Fruit fly (Drosophila melanogaster) whole organism, embryonic: Measurements from ENCODE around the gene wit.

Source experiments
- Atf3 ChIP-seq: fragments of 200-800 bp; sonication (Bioruptor generic); optimal IDR thresholded peaks from 3 replicates; lab custom pipeline; 2016; ENCODE audit warnings: missing biosample characterization, missing genetic modification characterization
- Awh ChIP-seq: fragments of 200-800 bp; sonication (Bioruptor generic); IDR thresholded peaks from 2 replicates; pipeline ENCODE4, ENCODE4 v1.3.6; 2022; ENCODE audit warnings: missing biosample characterization, missing genetic modification characterization
- B-H2 ChIP-seq: fragments of 200-800 bp; sonication (Bioruptor generic); optimal IDR thresholded peaks from 2 replicates; lab custom pipeline; 2018; ENCODE audit warnings: missing biosample characterization, mild to moderate bottlenecking, missing genetic modification characterization
- CG10462 ChIP-seq: fragments of 200-800 bp; sonication (Bioruptor generic); optimal IDR thresholded peaks from 2 replicates; lab custom pipeline; 2016; ENCODE audit warnings: missing biosample characterization, missing genetic modification characterization
- CG10543 ChIP-seq: fragments of 200-800 bp; sonication (Bioruptor generic); optimal IDR thresholded peaks from 3 replicates; lab custom pipeline; 2017; ENCODE audit warnings: missing biosample characterization, mild to moderate bottlenecking, missing genetic modification characterization, moderate library complexity
- CG11456 ChIP-seq: fragments of 200-800 bp; sonication (Bioruptor generic); IDR thresholded peaks from 3 replicates; pipeline ENCODE4 v1.3.6; 2022; ENCODE audit warnings: missing biosample characterization, missing genetic modification characterization
- CG13624 ChIP-seq: fragments of 200-800 bp; sonication (Bioruptor generic); optimal IDR thresholded peaks from 2 replicates; lab custom pipeline; 2016; ENCODE audit warnings: missing biosample characterization, missing genetic modification characterization
- CG18599 ChIP-seq: fragments of 200-800 bp; sonication (Bioruptor generic); optimal IDR thresholded peaks from 3 replicates; lab custom pipeline; 2017; ENCODE audit warnings: missing biosample characterization, missing genetic modification characterization, mild to moderate bottlenecking, moderate library complexity, missing genetic modification reagents
- CG2116 ChIP-seq: fragments of 200-800 bp; sonication (Bioruptor generic); optimal IDR thresholded peaks from 3 replicates; lab custom pipeline; 2018; ENCODE audit warnings: missing biosample characterization, mild to moderate bottlenecking, missing genetic modification characterization
- CG33213 ChIP-seq: fragments of 200-800 bp; sonication (Bioruptor generic); optimal IDR thresholded peaks from 3 replicates; lab custom pipeline; 2016; ENCODE audit warnings: missing biosample characterization, missing genetic modification characterization
- CG4360 ChIP-seq: fragments of 200-800 bp; sonication (Bioruptor generic); IDR thresholded peaks from 2 replicates; pipeline ENCODE4 v1.3.6; 2022; ENCODE audit warnings: missing biosample characterization, missing genetic modification characterization
- CG5953 ChIP-seq: fragments of 200-800 bp; sonication (Bioruptor generic); IDR thresholded peaks from 2 replicates; pipeline ENCODE4 v1.3.6; 2022; ENCODE audit warnings: missing biosample characterization, missing genetic modification characterization
- CG6854 ChIP-seq: fragments of 200-800 bp; sonication (Bioruptor generic); optimal IDR thresholded peaks from 3 replicates; lab custom pipeline; 2017; ENCODE audit warnings: missing biosample characterization, mild to moderate bottlenecking, missing genetic modification characterization
- CG8944 ChIP-seq: fragments of 200-800 bp; sonication (Bioruptor generic); optimal IDR thresholded peaks from 3 replicates; lab custom pipeline; 2016; ENCODE audit warnings: missing biosample characterization, missing genetic modification characterization
- CTCF ChIP-seq: fragments of 200-800 bp; sonication (Bioruptor generic); optimal IDR thresholded peaks from 2 replicates; lab custom pipeline; 2017; ENCODE audit warnings: missing biosample characterization, mild to moderate bottlenecking, missing genetic modification characterization, moderate library complexity
- Chrac-16 ChIP-seq: fragments of 200-800 bp; sonication (Bioruptor generic); optimal IDR thresholded peaks from 3 replicates; lab custom pipeline; 2016; ENCODE audit warnings: missing biosample characterization, missing genetic modification characterization
- Dref ChIP-seq: fragments of 200-800 bp; sonication (Bioruptor generic); IDR thresholded peaks from 2 replicates; pipeline ENCODE4 v1.3.6; 2022; ENCODE audit warnings: missing biosample characterization, missing genetic modification characterization
- E2f2 ChIP-seq: fragments of 200-800 bp; sonication (Bioruptor generic); IDR thresholded peaks from 2 replicates; pipeline ENCODE4 v1.3.6; 2022; ENCODE audit warnings: missing biosample characterization, missing genetic modification characterization
- Elba2 ChIP-seq: fragments of 200-800 bp; sonication (Bioruptor generic); optimal IDR thresholded peaks from 3 replicates; lab custom pipeline; 2016; ENCODE audit warnings: missing biosample characterization, missing genetic modification characterization
- GATAe ChIP-seq: fragments of 200-800 bp; sonication (Bioruptor generic); conservative IDR thresholded peaks from 2 replicates; pipeline ENCODE4 v1.3.6; 2022; ENCODE audit warnings: missing biosample characterization, missing genetic modification characterization
- HHEX ChIP-seq: fragments of 200-800 bp; sonication (Bioruptor generic); optimal IDR thresholded peaks from 3 replicates; lab custom pipeline; 2017; ENCODE audit warnings: missing biosample characterization, mild to moderate bottlenecking, missing genetic modification characterization, missing genetic modification reagents
- Lim3 ChIP-seq: fragments of 200-800 bp; sonication (Bioruptor generic); IDR thresholded peaks from 2 replicates; pipeline ENCODE4 v1.3.6; 2022; ENCODE audit warnings: missing biosample characterization, missing genetic modification characterization
- Nf-YC ChIP-seq: fragments of 200-800 bp; optimal IDR thresholded peaks from 3 replicates; lab custom pipeline; 2019; ENCODE audit warnings: missing biosample characterization, mild to moderate bottlenecking, missing genetic modification characterization, moderate library complexity
- Optix ChIP-seq: fragments of 200-800 bp; sonication (Bioruptor generic); IDR thresholded peaks from 3 replicates; pipeline ENCODE4 v1.3.6; 2022; ENCODE audit warnings: missing biosample characterization, missing genetic modification characterization
- Rfx ChIP-seq: fragments of 200-800 bp; sonication (Bioruptor generic); IDR thresholded peaks from 2 replicates; pipeline ENCODE4 v1.3.6; 2022; ENCODE audit warnings: missing biosample characterization, missing genetic modification characterization
- TFAM ChIP-seq: fragments of 200-800 bp; sonication (Bioruptor generic); optimal IDR thresholded peaks from 2 replicates; lab custom pipeline; 2017; ENCODE audit warnings: missing biosample characterization, missing genetic modification characterization, inconsistent platforms
- ato ChIP-seq: fragments of 200-800 bp; sonication (Bioruptor generic); IDR thresholded peaks from 2 replicates; pipeline ENCODE4 v1.3.6; 2022; ENCODE audit warnings: missing biosample characterization, missing genetic modification characterization; ENCODE audit not compliant: partially characterized antibody
- cad ChIP-seq: fragments of >200 bp; optimal IDR thresholded peaks from 2 replicates; lab custom pipeline; 2017; ENCODE audit warnings: missing biosample characterization, missing genetic modification characterization
- cas ChIP-seq: fragments of 200-800 bp; sonication (Bioruptor generic); IDR thresholded peaks from 2 replicates; pipeline ENCODE4 v1.3.6; 2022; ENCODE audit warnings: missing biosample characterization, missing genetic modification characterization
- dmrt99B ChIP-seq: fragments of 200-800 bp; sonication (Bioruptor generic); optimal IDR thresholded peaks from 2 replicates; lab custom pipeline; 2018; ENCODE audit warnings: missing biosample characterization, mild to moderate bottlenecking, missing genetic modification characterization, moderate library complexity
- dpn ChIP-seq, 2 experiments: fragments of 200-800 bp; sonication (Bioruptor generic); optimal IDR thresholded peaks; 3 replicates each; lab custom pipeline; 2016; ENCODE audit warnings: missing biosample characterization in 2 of 2, missing genetic modification characterization in 2 of 2
- esg ChIP-seq: fragments of 200-800 bp; sonication (Bioruptor generic); conservative IDR thresholded peaks from 2 replicates; pipeline ENCODE4 v1.3.6; 2022; ENCODE audit warnings: missing biosample characterization, missing genetic modification characterization
- her ChIP-seq: fragments of 200-800 bp; sonication (Bioruptor generic); optimal IDR thresholded peaks from 2 replicates; lab custom pipeline; 2016; ENCODE audit warnings: missing biosample characterization, missing genetic modification characterization
- hkb ChIP-seq, 2 experiments: fragments of 200-800 bp in 1 of 2; fragments of >200 bp in 1 of 2; sonication (Bioruptor generic) in 1 of 2; IDR thresholded peaks in 1 of 2; optimal IDR thresholded peaks in 1 of 2; 2 replicates each; pipeline versions ENCODE4 v1.3.6 to Lab custom; 2017 to 2022; ENCODE audit warnings: missing biosample characterization in 1 of 2, missing genetic modification characterization in 1 of 2
- nerfin-2 ChIP-seq: fragments of 200-800 bp; sonication (Bioruptor generic); IDR thresholded peaks from 2 replicates; pipeline ENCODE4 v1.3.6; 2022; ENCODE audit warnings: missing biosample characterization, missing genetic modification characterization; ENCODE audit not compliant: partially characterized antibody
- pan ChIP-seq, 4 experiments: fragments of >200 bp in 3 of 4; fragments of 200-800 bp in 1 of 4; sonication (Bioruptor generic) in 1 of 4; optimal IDR thresholded peaks in 3 of 4; IDR thresholded peaks in 1 of 4; 2 replicates each; pipeline versions ENCODE4 v1.3.6 to Lab custom; 2017 to 2022; ENCODE audit warnings: missing biosample characterization in 2 of 4, missing genetic modification characterization in 2 of 4, mixed read lengths in 1 of 4
- ro ChIP-seq: fragments of 200-800 bp; sonication (Bioruptor generic); IDR thresholded peaks from 2 replicates; pipeline ENCODE4 v1.3.6; 2022; ENCODE audit warnings: missing biosample characterization, missing genetic modification characterization
- row ChIP-seq: fragments of 200-800 bp; sonication (Bioruptor generic); IDR thresholded peaks from 3 replicates; pipeline ENCODE4 v1.3.6; 2022; ENCODE audit warnings: missing biosample characterization, missing genetic modification characterization
- sc ChIP-seq, 3 experiments: fragments of >200 bp in 2 of 3; fragments of 200-800 bp in 1 of 3; sonication (Bioruptor generic) in 1 of 3; optimal IDR thresholded peaks; 2 replicates in 2 of 3; 3 replicates in 1 of 3; lab custom pipeline; 2017; ENCODE audit warnings: mild to moderate bottlenecking in 1 of 3, missing biosample characterization in 1 of 3, missing genetic modification characterization in 1 of 3, missing genetic modification reagents in 1 of 3
- slbo ChIP-seq: fragments of 200-800 bp; sonication (Bioruptor generic); IDR thresholded peaks from 2 replicates; pipeline ENCODE4 v1.3.6; 2022; ENCODE audit warnings: missing biosample characterization, missing genetic modification characterization
- sug ChIP-seq: fragments of 200-800 bp; optimal IDR thresholded peaks from 2 replicates; lab custom pipeline; 2019; ENCODE audit warnings: missing biosample characterization, mild to moderate bottlenecking, missing genetic modification characterization, moderate library complexity
- tgo ChIP-seq: fragments of 200-800 bp; sonication (Bioruptor generic); IDR thresholded peaks from 3 replicates; pipeline ENCODE4 v1.3.6; 2022; ENCODE audit warnings: missing biosample characterization, missing genetic modification characterization
- trem ChIP-seq: fragments of 200-800 bp; optimal IDR thresholded peaks from 3 replicates; lab custom pipeline; 2019; ENCODE audit warnings: missing biosample characterization, mild to moderate bottlenecking, missing genetic modification characterization, moderate library complexity
- vnd ChIP-seq: fragments of 200-800 bp; sonication (Bioruptor generic); IDR thresholded peaks from 3 replicates; pipeline ENCODE4 v1.3.6; 2022; ENCODE audit warnings: missing biosample characterization, missing genetic modification characterization; ENCODE audit not compliant: partially characterized antibody
- z ChIP-seq: fragments of 200-800 bp; sonication (Bioruptor generic); IDR thresholded peaks from 3 replicates; pipeline ENCODE4 v1.3.6; 2022; ENCODE audit warnings: missing biosample characterization, missing genetic modification characterization
- zfh2 ChIP-seq: fragments of 200-800 bp; sonication (Bioruptor generic); optimal IDR thresholded peaks from 2 replicates; lab custom pipeline; 2016; ENCODE audit warnings: missing biosample characterization, missing genetic modification characterization

Gene wit

DNA sequence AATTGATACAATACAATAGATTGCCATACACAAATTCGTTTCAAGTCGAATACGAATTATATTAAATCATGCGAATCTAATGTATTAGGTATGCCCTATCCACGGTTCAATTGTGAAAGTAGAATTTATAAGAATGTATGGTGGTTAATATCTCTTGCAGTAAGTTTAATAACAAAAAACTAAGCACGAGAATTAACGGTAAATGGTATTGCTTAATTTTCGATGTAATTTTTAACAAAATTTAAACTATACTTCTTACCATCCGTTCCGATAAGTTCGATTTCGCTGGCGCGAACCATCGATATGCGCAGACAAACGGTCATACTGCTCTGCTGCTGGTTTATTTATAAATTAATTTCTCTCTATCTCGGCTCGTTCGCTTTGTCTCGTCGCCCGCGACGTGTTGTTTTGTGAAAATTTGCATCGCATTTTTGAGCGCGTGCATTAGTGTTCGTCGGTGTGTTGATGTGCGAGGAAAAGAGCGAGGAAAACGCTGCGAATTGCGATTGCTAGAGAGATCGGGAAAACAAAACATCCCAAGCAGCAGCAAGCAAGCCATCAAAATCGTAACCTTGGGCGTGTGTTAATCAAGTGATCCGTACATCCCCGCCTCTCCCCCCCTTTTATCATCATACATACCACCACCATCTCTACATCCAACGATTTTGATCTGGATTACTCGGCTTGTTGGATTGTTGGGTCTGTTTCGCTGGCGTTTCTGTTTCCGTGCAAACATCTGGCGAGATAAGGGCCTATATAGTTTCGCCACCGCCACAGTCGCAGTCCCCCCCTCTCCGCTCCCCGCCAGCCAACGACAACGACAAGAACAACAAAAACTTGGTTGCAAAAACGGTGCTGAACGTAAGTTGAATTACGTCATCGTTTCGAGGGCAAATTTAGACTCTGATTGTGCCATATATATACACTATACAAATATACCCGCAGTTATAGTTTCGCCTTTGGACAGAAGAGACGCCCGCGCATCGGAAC is 32.0 kb upstream of the wit start, which contains the start of gene Fit1 (continued):
- TF ChIP-seq B-H2 (GFP tag; lab: Kevin White, UChicago) (no peak), Lim3 (GFP tag; lab: Robert Waterston, UW) (no peak), zfh2 (GFP tag; lab: Kevin White, UChicago) (no peak), CG2116 (GFP tag; lab: Kevin White, UChicago) (peak; percentile 25), CG33213 (GFP tag; lab: Kevin White, UChicago) (no peak), CG5953 (GFP tag; lab: Robert Waterston, UW) (no peak), vnd (GFP tag; lab: Robert Waterston, UW) (peak; percentile 35; the same call in 1 of the 3 replicates), GATAe (GFP tag; lab: Robert Waterston, UW) (no peak), cad (GFP tag; lab: Kevin White, UChicago) (no peak), Rfx (GFP tag; lab: Robert Waterston, UW) (no peak), ro (GFP tag; lab: Robert Waterston, UW) (no peak), TFAM (GFP tag; lab: Kevin White, UChicago) (no peak), CG4360 (GFP tag; lab: Robert Waterston, UW) (no peak), ato (peak; percentile 66), CG10462 (GFP tag; lab: Kevin White, UChicago) (no peak), Chrac-16 (GFP tag; lab: Kevin White, UChicago) (no peak), CG6854 (GFP tag; lab: Kevin White, UChicago) (no peak), slbo (GFP tag; lab: Robert Waterston, UW) (no peak), dpn (GFP tag; optimal IDR thresholded peaks at IDR 0.05; lab: Kevin White, UChicago) (no peak), tgo (GFP tag; lab: Robert Waterston, UW) (no peak), Awh (GFP tag; lab: Robert Waterston, UW) (no peak), row (peak; percentile 28; the same call in 2 of the 3 replicates), hkb (optimal IDR thresholded peaks at IDR 0.05; lab: Kevin White, UChicago) (no peak), hkb (GFP tag; IDR thresholded peaks at IDR 0.05; lab: Robert Waterston, UW) (no peak), Elba2 (GFP tag; lab: Kevin White, UChicago) (no peak), trem (tag; lab: Kevin White, UChicago) (peak; percentile 5), CG8944 (GFP tag; lab: Kevin White, UChicago) (no peak)
- TF ChIP-seq, all 482 proteins: peak for 94

DNA sequence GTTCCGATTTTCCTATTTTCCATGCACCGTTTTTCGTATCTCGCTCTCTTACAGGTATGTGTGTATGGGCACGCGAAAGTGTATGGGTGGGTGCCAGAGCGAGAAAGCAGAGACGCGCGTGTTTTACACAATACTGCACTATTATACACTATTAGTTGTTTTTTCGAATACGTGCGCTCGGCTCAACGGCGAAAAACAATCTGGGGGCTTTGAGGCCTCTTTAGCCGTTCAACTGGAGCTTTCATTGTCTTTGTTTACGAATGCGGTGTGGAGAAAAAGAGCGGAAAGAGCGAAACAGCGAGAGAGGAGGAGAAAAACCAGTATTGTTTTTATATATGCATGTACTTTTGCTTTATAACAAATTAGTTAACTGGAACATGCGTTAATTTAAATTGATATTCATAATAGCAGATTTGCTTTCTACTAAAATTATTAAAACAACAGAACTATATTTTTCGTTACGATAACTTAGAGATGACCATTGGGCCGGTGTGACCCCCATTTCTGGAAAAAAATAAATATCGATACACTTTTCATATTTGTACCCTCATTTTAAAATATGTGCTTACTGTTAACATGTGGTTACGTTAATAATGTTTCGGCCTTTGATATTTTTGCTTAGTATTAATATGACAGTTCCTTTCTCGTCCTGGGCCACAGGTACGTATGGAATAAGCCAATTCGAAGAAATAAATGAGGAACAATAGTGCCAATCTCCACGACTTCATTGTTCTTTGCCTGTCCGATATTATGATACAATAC is 31.2 kb upstream of the wit start, which contains the start of gene CG14995:
CG14995 (minus strand) TSS at position 761 of the 762 bp plus-strand sequence.
- TF ChIP-seq sc (optimal IDR thresholded peaks at IDR 0.05; lab: Kevin White, UChicago) = no peak
- no peak for TF ChIP-seq sc (GFP tag; optimal IDR thresholded peaks at IDR 0.05; lab: Kevin White, UChicago)
- TF ChIP-seq cas = no peak
- TF ChIP-seq CG10543 (GFP tag; lab: Kevin White, UChicago) = peak; percentile 62
- TF ChIP-seq dmrt99B (tag; lab: Kevin White, UChicago) = peak; percentile 21
- TF ChIP-seq esg (GFP tag; lab: Robert Waterston, UW) = no peak
- TF ChIP-seq nerfin-2 (GFP tag; lab: Robert Waterston, UW) = no peak
- TF ChIP-seq CTCF (GFP tag; lab: Kevin White, UChicago) = no peak
- TF ChIP-seq Dref (GFP tag; lab: Robert Waterston, UW) = peak; percentile 78
- TF ChIP-seq E2f2 (GFP tag; lab: Robert Waterston, UW) = peak; percentile 81
- no peak for TF ChIP-seq CG11456 (GFP tag; lab: Robert Waterston, UW)
- no peak for TF ChIP-seq z (GFP tag; lab: Robert Waterston, UW)
- TF ChIP-seq CG13624 (GFP tag; lab: Kevin White, UChicago) = no peak
- peak; percentile 35 for TF ChIP-seq CG18599 (GFP tag; lab: Kevin White, UChicago)
- TF ChIP-seq Optix (GFP tag; lab: Robert Waterston, UW) = no peak
- TF ChIP-seq her (GFP tag; lab: Kevin White, UChicago) = no peak
- TF ChIP-seq sug = peak; percentile 43
- no peak for TF ChIP-seq pan (optimal IDR thresholded peaks at IDR 0.05; lab: Kevin White, UChicago)
- TF ChIP-seq pan (GFP tag; optimal IDR thresholded peaks at IDR 0.05 in 1 of 2, IDR thresholded peaks at IDR 0.05 in 1 of 2) = no peak
- TF ChIP-seq Atf3 (GFP tag; lab: Kevin White, UChicago) = no peak
- TF ChIP-seq Nf-YC = peak; percentile 31
- TF ChIP-seq HHEX (GFP tag; lab: Kevin White, UChicago) = peak; percentile 7
